Fruit fly (Drosophila melanogaster): ENCODE measurements around the gene CG2150.

Gene CG2150

dm6 chr3R:31718168-31718565, 46.4 kb downstream of the CG2150 start:
- TF ChIP-seq Hr39 (GFP tag; optimal IDR thresholded peaks at IDR 0.05): peak; percentile 40
- peak; percentile 21 for TF ChIP-seq spab (GFP tag; optimal IDR thresholded peaks at IDR 0.05)
- peak; percentile 40 for TF ChIP-seq Blimp-1 (GFP tag; optimal IDR thresholded peaks at IDR 0.05)
- TF ChIP-seq eg (GFP tag; IDR thresholded peaks at IDR 0.05): no peak
- no peak for TF ChIP-seq CG1621 (tag; optimal IDR thresholded peaks at IDR 0.05)
- peak; percentile 53 for TF ChIP-seq achi (GFP tag; optimal IDR thresholded peaks at IDR 0.05)
- TF ChIP-seq Sox14 (GFP tag; optimal IDR thresholded peaks at IDR 0.05): peak; percentile 26
- peak; percentile 27 for TF ChIP-seq CG6808 (GFP tag; optimal IDR thresholded peaks at IDR 0.05)
- TF ChIP-seq CG16779 (tag; optimal IDR thresholded peaks at IDR 0.05): no peak
- TF ChIP-seq CG11294 (GFP tag; IDR thresholded peaks at IDR 0.05): no peak
- TF ChIP-seq lz (GFP tag; optimal IDR thresholded peaks at IDR 0.05): peak; percentile 13
- TF ChIP-seq Gug (GFP tag; IDR thresholded peaks at IDR 0.05): no peak
- no peak for TF ChIP-seq CG6854 (GFP tag; optimal IDR thresholded peaks at IDR 0.05)
- TF ChIP-seq salr (GFP tag; optimal IDR thresholded peaks at IDR 0.05): no peak
- no peak for TF ChIP-seq Ets21C (GFP tag; optimal IDR thresholded peaks at IDR 0.05)
- peak; percentile 8 for TF ChIP-seq Ets96B (tag; optimal IDR thresholded peaks at IDR 0.05)
- no peak for TF ChIP-seq dac (GFP tag; optimal IDR thresholded peaks at IDR 0.05)
- no peak for TF ChIP-seq net (GFP tag; optimal IDR thresholded peaks at IDR 0.05)
- TF ChIP-seq Eip93F (GFP tag; optimal IDR thresholded peaks at IDR 0.05): peak; percentile 6
- TF ChIP-seq Eip75B (GFP tag; optimal IDR thresholded peaks at IDR 0.05): peak; percentile 55
- no peak for TF ChIP-seq dsx (GFP tag; optimal IDR thresholded peaks at IDR 0.05; ENCODE audit: poor library complexity, severe bottlenecking)
- TF ChIP-seq svp (GFP tag): peak; percentile 74
- TF ChIP-seq CG7368 (GFP tag; optimal IDR thresholded peaks at IDR 0.05): no peak
- peak; percentile 47 for TF ChIP-seq pdm3 (GFP tag; optimal IDR thresholded peaks at IDR 0.05)
- TF ChIP-seq CG3919 (GFP tag; optimal IDR thresholded peaks at IDR 0.05): peak; percentile 31
- TF ChIP-seq Lpt (GFP tag; optimal IDR thresholded peaks at IDR 0.05): no peak
- TF ChIP-seq CG9139 (GFP tag; optimal IDR thresholded peaks at IDR 0.05): no peak
- 0 out of 2 replicates have a peak, but pooled peaks have one; percentile 14 for TF ChIP-seq CG15336 (GFP tag; IDR thresholded peaks at IDR 0.05)
- TF ChIP-seq CG6163 (GFP tag; IDR thresholded peaks at IDR 0.05): no peak
- peak; percentile 87 for TF ChIP-seq Eip78C (GFP tag)
- TF ChIP-seq CG8119 (GFP tag; IDR thresholded peaks at IDR 0.05): no peak
- TF ChIP-seq CG32006 (GFP tag; optimal IDR thresholded peaks at IDR 0.05): peak; percentile 45
- no peak for TF ChIP-seq fd59A (GFP tag; optimal IDR thresholded peaks at IDR 0.05)
- TF ChIP-seq CG8319 (GFP tag; optimal IDR thresholded peaks at IDR 0.05): peak; percentile 44
- TF ChIP-seq fd85E (GFP tag; optimal IDR thresholded peaks at IDR 0.05): no peak
- peak; percentile 59 for TF ChIP-seq acj6 (GFP tag; optimal IDR thresholded peaks at IDR 0.05)
- TF ChIP-seq CG6792 (GFP tag; optimal IDR thresholded peaks at IDR 0.05): peak; percentile 54
- no peak for TF ChIP-seq CG10669 (GFP tag; optimal IDR thresholded peaks at IDR 0.05)
- TF ChIP-seq CG34406 (GFP tag; optimal IDR thresholded peaks at IDR 0.05): peak; percentile 47
- TF ChIP-seq Sox15 (GFP tag; optimal IDR thresholded peaks at IDR 0.05): peak; percentile 16
- peak; percentile 2 for TF ChIP-seq CG11762 (GFP tag; optimal IDR thresholded peaks at IDR 0.05; ENCODE audit: insufficient read depth)
- peak; percentile 54 for TF ChIP-seq Sox102F (GFP tag; optimal IDR thresholded peaks at IDR 0.05)
- peak; percentile 59 for TF ChIP-seq cyc (GFP tag; optimal IDR thresholded peaks at IDR 0.05)
- no peak for TF ChIP-seq CG6276 (GFP tag; optimal IDR thresholded peaks at IDR 0.05)
- TF ChIP-seq CG11902 (GFP tag; optimal IDR thresholded peaks at IDR 0.05): peak; percentile 10
- no peak for TF ChIP-seq fkh (GFP tag; optimal IDR thresholded peaks at IDR 0.05)
- TF ChIP-seq Hr4 (GFP tag; optimal IDR thresholded peaks at IDR 0.05): peak; percentile 35
- TF ChIP-seq CG31627 (GFP tag; optimal IDR thresholded peaks at IDR 0.05): peak; percentile 28
- no peak for TF ChIP-seq ss (GFP tag; optimal IDR thresholded peaks at IDR 0.05)
- TF ChIP-seq CG10631 (GFP tag; optimal IDR thresholded peaks at IDR 0.05): peak; percentile 35
- TF ChIP-seq OdsH (GFP tag; optimal IDR thresholded peaks at IDR 0.05): peak; percentile 52
- TF ChIP-seq Hr38 (GFP tag; optimal IDR thresholded peaks at IDR 0.05): no peak
- TF ChIP-seq Met (GFP tag; optimal IDR thresholded peaks at IDR 0.05): peak; percentile 45

Data from whole organism, prepupa.